Worm (Caenorhabditis elegans) whole organism, dauer: ENCODE data around the gene srh-297.
"Not testable (repeated sequence)": the region's sequence is repeated elsewhere in the genome, so short reads cannot be mapped to it uniquely, and the experiment has no call there.

Experiments used
- unc-62 ChIP-seq: sonication (generic microtip); optimal IDR thresholded peaks from 2 replicates; lab custom pipeline; 2017; ENCODE audit warnings: missing biosample characterization, missing genetic modification reagents, missing genetic modification characterization

Gene srh-297

ce11 chrII:3208679-3209078 is 21.6 kb downstream of the srh-297 start, which contains the start of gene sdz-35:
Gene sdz-35 (minus strand): TSS chrII:3208779.
- TF ChIP-seq unc-62 (GFP tag; lab: Kevin White, UChicago) = no peak

- no peak for TF ChIP-seq unc-62 (GFP tag; lab: Kevin White, UChicago)
These were observed 23.8 kb downstream of the srh-297 start, which contains the start of the genes ZC239.20 and ZC239.21 for ce11 chrII:3206423-3206989. Gene ZC239.20 (minus strand): TSS chrII:3206523. Gene ZC239.21 (plus strand): TSS chrII:3206939.

- no peak for TF ChIP-seq unc-62 (GFP tag; lab: Kevin White, UChicago)
These were observed 26.9 kb downstream of the srh-297 start, which contains the start of gene sri-50 for ce11 chrII:3203415-3203814. Gene sri-50 (plus strand): TSS chrII:3203715.

ce11 chrII:3202519-3202918 is 27.8 kb downstream of the srh-297 start, which contains the start of gene sri-53:
Gene sri-53 (minus strand): TSS chrII:3202619.
- no peak for TF ChIP-seq unc-62 (GFP tag; lab: Kevin White, UChicago)

ce11 chrII:3201242-3201641 is 29.1 kb downstream of the srh-297 start, which contains the start of gene sri-48:
Gene sri-48 (minus strand): TSS chrII:3201342.
- TF ChIP-seq unc-62 (GFP tag; lab: Kevin White, UChicago) = not testable (repeated sequence)

- no peak for TF ChIP-seq unc-62 (GFP tag; lab: Kevin White, UChicago)
These were observed 31.3 kb downstream of the srh-297 start, which contains the start of gene sri-51 for ce11 chrII:3198998-3199397. Gene sri-51 (minus strand): TSS chrII:3199098.

ce11 chrII:3196966-3197365 is 33.4 kb downstream of the srh-297 start, which contains the start of gene gcy-15:
Gene gcy-15 (minus strand): TSS chrII:3197066.
- TF ChIP-seq unc-62 (GFP tag; lab: Kevin White, UChicago) = no peak

ce11 chrII:3195739-3196138 is 34.6 kb downstream of the srh-297 start:
- TF ChIP-seq unc-62 (GFP tag; lab: Kevin White, UChicago) = no peak

- TF ChIP-seq unc-62 (GFP tag; lab: Kevin White, UChicago) = not testable (repeated sequence)
These were observed 38.8 kb downstream of the srh-297 start, which contains the start of gene Y27F2A.9 for ce11 chrII:3191544-3191943. Gene Y27F2A.9 (minus strand): TSS chrII:3191644.

- not testable (repeated sequence) for TF ChIP-seq unc-62 (GFP tag; lab: Kevin White, UChicago)
These were observed 41.3 kb downstream of the srh-297 start, which contains the start of gene Y27F2A.11 for ce11 chrII:3189038-3189437. Gene Y27F2A.11 (plus strand): TSS chrII:3189338.

- TF ChIP-seq unc-62 (GFP tag; lab: Kevin White, UChicago) = no peak
These were observed 44.5 kb downstream of the srh-297 start for ce11 chrII:3185848-3186247.

- TF ChIP-seq unc-62 (GFP tag; lab: Kevin White, UChicago) = not testable (repeated sequence)
These were observed 45.5 kb downstream of the srh-297 start, which contains the start of gene sri-78 for ce11 chrII:3184858-3185257. Gene sri-78 (plus strand): TSS chrII:3185158.

ce11 chrII:3183300-3183840 is 47.0 kb downstream of the srh-297 start, which contains the start of the genes Y27F2A.6 and Y27F2A.8:
Gene Y27F2A.6 (minus strand): TSS chrII:3183400.
Gene Y27F2A.8 (plus strand): TSS chrII:3183790.
- TF ChIP-seq unc-62 (GFP tag; lab: Kevin White, UChicago) = not testable (repeated sequence)
